Worm (Caenorhabditis elegans) whole organism, midembryonic: ENCODE results near the gene dmsr-3.
"Not testable (repeated sequence)": the region's sequence is repeated elsewhere in the genome, so short reads cannot be mapped to it uniquely, and the experiment has no call there.

ENCODE experiments used
- T22C8.4 ChIP-seq: fragments of 200-800 bp; sonication (Bioruptor generic); IDR thresholded peaks from 2 replicates; pipeline ENCODE4 v1.3.6; 2022; ENCODE audit warnings: missing genetic modification characterization, missing compliant biosample characterization
- cog-1 ChIP-seq: sonication (generic microtip); optimal IDR thresholded peaks from 2 replicates; lab custom pipeline; 2016; ENCODE audit warnings: missing genetic modification characterization, missing compliant biosample characterization
- flt-1 ChIP-seq: fragments of 200-800 bp; sonication (Bioruptor generic); IDR thresholded peaks from 2 replicates; pipeline ENCODE4 v1.3.6; 2022; ENCODE audit warnings: missing genetic modification characterization, missing compliant biosample characterization
- klf-2 ChIP-seq: fragments of 200-800 bp; sonication (Bioruptor generic); conservative IDR thresholded peaks from 2 replicates; pipeline ENCODE4 v1.3.6; 2022; ENCODE audit warnings: missing genetic modification reagents, missing genetic modification characterization, missing compliant biosample characterization
- med-1 ChIP-seq: sonication (generic microtip); optimal IDR thresholded peaks from 2 replicates; lab custom pipeline; 2017; ENCODE audit warnings: missing genetic modification characterization, mild to moderate bottlenecking, missing compliant biosample characterization, antibody characterized with exemption, missing genetic modification reagents; ENCODE audit not compliant: insufficient read depth
- ref-1 ChIP-seq: fragments of 200-800 bp; sonication (Bioruptor generic); conservative IDR thresholded peaks from 2 replicates; pipeline ENCODE4 v1.3.6; 2022; ENCODE audit warnings: missing genetic modification reagents, missing genetic modification characterization, missing compliant biosample characterization
- tab-1 ChIP-seq: fragments of 200-800 bp; sonication (Bioruptor generic); IDR thresholded peaks from 2 replicates; pipeline ENCODE4 v1.3.6; 2022; ENCODE audit warnings: missing genetic modification characterization, missing compliant biosample characterization
- ztf-23 ChIP-seq: fragments of 200-800 bp; sonication (Bioruptor generic); IDR thresholded peaks from 2 replicates; pipeline ENCODE4 v1.3.6; 2022; ENCODE audit warnings: missing genetic modification reagents, missing genetic modification characterization, missing compliant biosample characterization
- ztf-29 ChIP-seq: fragments of 200-800 bp; sonication (Bioruptor generic); IDR thresholded peaks from 2 replicates; pipeline ENCODE4 v1.3.6; 2022; ENCODE audit warnings: missing genetic modification reagents, missing genetic modification characterization, missing compliant biosample characterization

The dmsr-3 gene

DNA sequence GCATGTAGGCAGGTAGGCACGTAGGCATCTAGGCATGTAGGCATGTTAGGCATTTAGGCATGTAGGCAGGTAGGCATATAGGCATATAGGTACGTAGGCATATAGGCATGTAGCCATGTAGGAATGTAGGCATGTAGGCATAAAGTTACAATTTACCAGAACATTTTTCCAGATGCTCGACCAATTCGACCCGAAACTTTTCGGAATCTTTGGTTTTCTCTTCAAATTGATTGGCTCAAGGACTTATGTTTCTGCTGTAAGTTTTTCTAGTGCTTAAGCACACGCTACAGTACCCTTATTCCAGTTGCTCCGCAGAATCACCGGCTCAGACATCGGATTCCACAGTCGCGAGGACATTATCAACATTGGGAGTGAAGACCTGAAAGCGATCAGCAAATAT lies 45.8 kb downstream of the dmsr-3 start:
- TF ChIP-seq med-1 (no peak), ref-1 (GFP tag; lab: Robert Waterston, UW) (no peak), T22C8.4 (GFP tag; lab: Robert Waterston, UW) (no peak), klf-2 (GFP tag; lab: Robert Waterston, UW) (no peak), flt-1 (GFP tag; lab: Robert Waterston, UW) (no peak), tab-1 (GFP tag; lab: Robert Waterston, UW) (no peak)

DNA sequence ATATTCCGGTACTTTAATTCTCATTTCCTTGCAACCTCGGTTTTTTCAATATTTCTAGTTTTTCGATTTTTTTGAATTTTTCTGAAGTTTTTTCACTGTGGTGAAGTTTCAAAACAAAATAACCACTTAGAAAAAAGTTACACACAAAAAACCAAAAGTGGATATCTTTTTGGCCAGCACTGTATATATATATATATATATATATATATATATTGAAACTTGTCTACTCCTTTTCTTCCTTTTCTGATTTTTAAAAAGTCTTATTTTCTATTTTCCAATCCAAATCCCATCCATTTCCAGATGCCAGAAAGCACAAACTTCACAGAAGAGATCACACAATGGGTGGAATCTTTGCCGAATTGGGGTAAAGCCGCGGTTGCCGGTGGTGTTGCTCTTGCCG lies 47.0 kb downstream of the dmsr-3 start, which contains the start of gene faxc-2:
Gene faxc-2 (plus strand): TSS at position 301 of the 400 bp plus-strand sequence.
- not testable (repeated sequence) for TF ChIP-seq ztf-29 (GFP tag; lab: Robert Waterston, UW); med-1; ztf-23 (GFP tag; lab: Robert Waterston, UW)

DNA sequence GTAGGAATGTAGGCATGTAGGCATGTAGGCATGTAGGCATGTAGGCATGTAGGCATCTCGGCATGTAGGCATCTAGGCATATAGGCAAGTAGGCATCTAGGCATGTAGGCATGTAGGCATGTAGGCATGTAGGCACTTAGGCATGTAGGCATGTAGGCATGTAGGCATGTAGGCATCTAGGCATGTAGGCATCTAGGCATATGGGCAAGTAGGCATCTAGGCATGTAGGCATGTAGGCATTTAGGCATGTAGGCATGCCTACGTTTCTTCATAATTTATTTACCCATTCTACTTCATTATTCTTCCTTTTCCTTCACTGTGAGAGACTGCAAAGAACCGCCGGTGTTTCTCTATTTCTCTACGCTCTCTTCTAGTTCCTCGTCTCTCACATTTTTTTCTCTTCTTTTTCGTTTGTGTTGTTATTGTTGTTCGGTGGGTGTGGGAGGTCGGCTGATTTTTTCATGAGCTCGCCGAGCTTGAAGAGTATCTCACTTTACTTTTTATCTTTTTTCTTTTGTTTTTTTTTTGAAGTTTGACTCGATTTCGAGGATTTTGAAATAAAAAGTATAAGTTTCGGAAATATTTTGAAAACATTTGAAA lies 51.6 kb downstream of the dmsr-3 start:
- no peak for TF ChIP-seq tab-1 (GFP tag; lab: Robert Waterston, UW)
- no peak for TF ChIP-seq ref-1 (GFP tag; lab: Robert Waterston, UW)
- no peak for TF ChIP-seq ztf-23 (GFP tag; lab: Robert Waterston, UW)
- no peak for TF ChIP-seq flt-1 (GFP tag; lab: Robert Waterston, UW)
- TF ChIP-seq klf-2 (GFP tag; lab: Robert Waterston, UW): no peak
- TF ChIP-seq ztf-29 (GFP tag; lab: Robert Waterston, UW): no peak
- no peak for TF ChIP-seq med-1
- TF ChIP-seq cog-1 (tag; lab: Kevin White, UChicago): no peak

DNA sequence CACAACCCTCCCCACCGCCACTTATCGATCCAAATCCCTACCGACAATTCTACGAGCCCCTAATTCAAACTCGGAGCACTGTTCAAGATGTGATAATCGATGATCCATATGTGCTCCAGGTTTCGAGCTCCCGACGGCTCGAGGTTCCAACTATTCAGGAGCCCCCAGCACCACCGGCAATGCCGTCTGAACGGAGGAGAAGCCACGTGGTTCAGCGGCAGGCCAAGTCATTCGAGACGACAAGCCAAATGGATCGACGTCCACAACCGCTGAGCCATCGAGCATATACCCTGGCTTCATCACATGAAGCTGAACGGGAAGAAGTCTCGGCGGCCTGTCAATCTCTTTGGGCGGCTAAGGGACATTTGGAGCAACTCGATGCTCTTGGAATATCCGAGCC lies 55.4 kb downstream of the dmsr-3 start:
- TF ChIP-seq ztf-29 (GFP tag; lab: Robert Waterston, UW) (no peak), klf-2 (GFP tag; lab: Robert Waterston, UW) (no peak), ref-1 (GFP tag; lab: Robert Waterston, UW) (no peak), med-1 (no peak), ztf-23 (GFP tag; lab: Robert Waterston, UW) (no peak), cog-1 (tag; lab: Kevin White, UChicago) (no peak), flt-1 (GFP tag; lab: Robert Waterston, UW) (no peak), tab-1 (GFP tag; lab: Robert Waterston, UW) (no peak), T22C8.4 (GFP tag; lab: Robert Waterston, UW) (no peak)

DNA sequence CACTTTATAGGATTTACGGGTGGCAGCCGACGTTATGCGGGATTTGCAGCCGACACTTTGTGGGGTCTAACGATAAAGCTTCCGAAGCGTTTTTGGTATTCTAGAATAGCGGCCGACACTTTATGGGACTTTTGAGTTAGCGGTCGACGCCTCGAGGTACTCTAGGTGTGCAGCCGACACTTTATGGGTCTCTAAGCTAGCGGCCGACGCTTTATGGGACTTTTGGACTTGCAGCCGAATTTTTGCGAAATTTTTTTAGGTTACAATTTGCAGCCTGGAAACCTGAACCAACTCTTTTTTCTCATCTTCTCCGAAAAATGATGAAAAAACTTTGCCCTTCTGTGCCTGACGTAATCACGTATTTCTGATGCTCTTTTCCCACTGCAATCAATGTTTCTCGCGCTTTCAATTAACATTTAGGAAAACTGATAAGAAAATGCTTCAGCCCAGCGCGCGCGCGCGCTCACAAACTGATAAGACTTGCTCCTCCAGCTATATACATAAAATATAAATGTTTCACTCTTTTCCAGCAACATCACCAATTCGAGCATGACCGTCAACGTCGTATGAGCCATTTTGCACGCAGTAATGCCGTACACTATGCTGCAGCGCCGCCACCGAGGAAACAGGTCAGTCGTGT lies 56.7 kb downstream of the dmsr-3 start:
- TF ChIP-seq tab-1 (GFP tag; lab: Robert Waterston, UW): no peak
- no peak for TF ChIP-seq ztf-23 (GFP tag; lab: Robert Waterston, UW)
- TF ChIP-seq cog-1 (tag; lab: Kevin White, UChicago): no peak
- TF ChIP-seq med-1: no peak
- TF ChIP-seq ref-1 (GFP tag; lab: Robert Waterston, UW): no peak
- no peak for TF ChIP-seq T22C8.4 (GFP tag; lab: Robert Waterston, UW)
- no peak for TF ChIP-seq klf-2 (GFP tag; lab: Robert Waterston, UW)
- no peak for TF ChIP-seq ztf-29 (GFP tag; lab: Robert Waterston, UW)
- TF ChIP-seq flt-1 (GFP tag; lab: Robert Waterston, UW): no peak

DNA sequence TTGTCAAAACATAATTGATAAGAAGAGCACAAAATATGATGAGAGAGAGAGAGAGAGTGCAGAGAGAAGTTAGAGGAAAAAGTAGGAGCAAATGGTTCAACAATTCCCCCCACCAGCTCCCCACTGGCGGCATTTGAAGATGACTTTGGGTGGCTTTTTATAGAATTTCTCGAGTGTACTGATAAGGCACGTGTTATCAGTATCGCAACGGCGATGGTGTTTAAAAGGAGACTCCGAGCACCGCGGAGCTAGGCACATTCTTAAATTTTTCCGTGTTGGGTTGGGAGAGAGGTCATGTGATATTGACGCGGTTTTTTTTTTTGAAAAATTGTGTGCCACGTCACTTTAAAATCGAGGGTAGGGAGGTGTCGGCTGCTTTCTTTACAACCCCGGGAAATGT lies 57.5 kb downstream of the dmsr-3 start:
- no peak for TF ChIP-seq ref-1 (GFP tag; lab: Robert Waterston, UW)
- no peak for TF ChIP-seq tab-1 (GFP tag; lab: Robert Waterston, UW)
- TF ChIP-seq ztf-23 (GFP tag; lab: Robert Waterston, UW): no peak
- no peak for TF ChIP-seq cog-1 (tag; lab: Kevin White, UChicago)
- TF ChIP-seq flt-1 (GFP tag; lab: Robert Waterston, UW): no peak
- no peak for TF ChIP-seq T22C8.4 (GFP tag; lab: Robert Waterston, UW)
- TF ChIP-seq ztf-29 (GFP tag; lab: Robert Waterston, UW): no peak
- no peak for TF ChIP-seq med-1
- no peak for TF ChIP-seq klf-2 (GFP tag; lab: Robert Waterston, UW)

DNA sequence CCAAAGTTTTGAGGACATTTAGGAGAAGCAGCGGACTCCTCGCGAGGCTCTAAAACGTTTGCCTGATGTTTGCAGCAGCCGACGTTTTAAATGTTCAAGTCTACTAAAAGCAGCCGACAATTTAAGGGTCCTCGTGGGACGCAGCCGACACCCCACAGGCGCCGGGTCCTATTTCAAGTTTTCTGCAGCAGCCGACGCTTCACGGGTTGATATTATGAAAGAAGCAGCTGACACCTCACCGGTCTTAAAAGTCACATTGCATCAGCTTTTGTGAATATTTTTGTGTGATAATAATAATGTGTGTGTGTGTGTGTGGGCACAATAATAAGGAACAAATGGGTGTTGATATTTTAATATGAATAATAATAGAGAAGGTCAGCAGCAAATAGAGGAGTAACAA lies 58.1 kb downstream of the dmsr-3 start:
- TF ChIP-seq cog-1 (tag; lab: Kevin White, UChicago) (no peak), klf-2 (GFP tag; lab: Robert Waterston, UW) (no peak), T22C8.4 (GFP tag; lab: Robert Waterston, UW) (no peak), ref-1 (GFP tag; lab: Robert Waterston, UW) (no peak), ztf-23 (GFP tag; lab: Robert Waterston, UW) (no peak), tab-1 (GFP tag; lab: Robert Waterston, UW) (no peak), ztf-29 (GFP tag; lab: Robert Waterston, UW) (no peak), flt-1 (GFP tag; lab: Robert Waterston, UW) (no peak), med-1 (no peak)

DNA sequence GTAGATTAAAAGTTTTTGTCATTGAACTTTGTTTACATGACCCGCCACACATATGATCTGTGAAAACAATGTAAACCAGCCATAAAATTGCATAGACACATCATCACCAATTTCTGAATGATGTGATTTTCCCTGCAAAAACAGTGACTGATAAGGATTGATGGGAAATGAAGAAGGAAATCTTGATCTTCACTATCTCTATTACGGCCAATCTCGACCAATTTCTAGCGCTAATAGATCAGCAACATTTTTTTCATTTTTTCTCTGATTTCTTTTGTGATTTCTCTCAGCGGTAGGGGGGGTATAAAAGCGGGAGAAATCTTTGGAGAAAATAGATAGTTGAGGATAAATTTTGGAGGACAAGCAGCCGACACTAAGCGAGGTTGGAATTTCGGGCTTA lies 58.7 kb downstream of the dmsr-3 start:
- no peak for TF ChIP-seq flt-1 (GFP tag; lab: Robert Waterston, UW)
- no peak for TF ChIP-seq klf-2 (GFP tag; lab: Robert Waterston, UW)
- no peak for TF ChIP-seq ztf-23 (GFP tag; lab: Robert Waterston, UW)
- TF ChIP-seq T22C8.4 (GFP tag; lab: Robert Waterston, UW): no peak
- TF ChIP-seq tab-1 (GFP tag; lab: Robert Waterston, UW): no peak
- no peak for TF ChIP-seq ref-1 (GFP tag; lab: Robert Waterston, UW)
- TF ChIP-seq med-1: no peak
- TF ChIP-seq cog-1 (tag; lab: Kevin White, UChicago): no peak

DNA sequence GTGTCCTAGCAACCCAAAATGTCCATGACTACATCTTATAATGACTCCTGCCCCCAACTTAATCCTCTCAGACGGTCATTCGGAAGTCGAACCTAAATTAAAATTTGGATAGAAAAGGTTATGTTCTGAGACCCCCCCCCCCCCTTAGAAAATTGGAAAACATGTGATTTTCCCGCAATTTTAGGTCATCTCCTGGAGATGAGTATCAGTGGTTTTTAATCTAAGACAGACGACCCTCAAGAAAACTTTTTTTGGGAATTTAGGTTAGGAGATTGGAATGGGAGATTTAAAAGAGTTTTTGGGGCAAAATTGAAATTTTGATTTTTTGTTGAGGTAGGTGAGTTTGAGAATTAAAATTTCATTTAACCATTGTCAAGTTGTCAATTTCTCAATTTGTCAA lies 62.5 kb downstream of the dmsr-3 start:
- TF ChIP-seq flt-1 (GFP tag; lab: Robert Waterston, UW) (no peak), klf-2 (GFP tag; lab: Robert Waterston, UW) (no peak), cog-1 (tag; lab: Kevin White, UChicago) (no peak), med-1 (no peak), tab-1 (GFP tag; lab: Robert Waterston, UW) (no peak), ztf-23 (GFP tag; lab: Robert Waterston, UW) (no peak), ztf-29 (GFP tag; lab: Robert Waterston, UW) (no peak), ref-1 (GFP tag; lab: Robert Waterston, UW) (no peak), T22C8.4 (GFP tag; lab: Robert Waterston, UW) (no peak)
